Fruit fly (Drosophila melanogaster) whole organism, wandering third instar larva: ENCODE measurements around the gene Tmtc1.

ENCODE experiments used
- CG9705 ChIP-seq: fragments of 200-800 bp; sonication (Bioruptor generic); optimal IDR thresholded peaks from 2 replicates; lab custom pipeline; 2018; ENCODE audit warnings: missing biosample characterization, mild to moderate bottlenecking, missing genetic modification characterization
- Dfd ChIP-seq: fragments of >200 bp; optimal IDR thresholded peaks from 2 replicates; lab custom pipeline; 2017; ENCODE audit warnings: missing biosample characterization, missing genetic modification characterization
- Hr78 ChIP-seq: fragments of >200 bp; optimal IDR thresholded peaks from 2 replicates; lab custom pipeline; 2017; ENCODE audit warnings: missing biosample characterization, missing genetic modification characterization
- OdsH ChIP-seq: fragments of 200-800 bp; sonication (Bioruptor generic); optimal IDR thresholded peaks from 2 replicates; lab custom pipeline; 2016; ENCODE audit warnings: missing biosample characterization, mild to moderate bottlenecking, missing genetic modification characterization
- lola ChIP-seq: fragments of >200 bp; optimal IDR thresholded peaks from 2 replicates; lab custom pipeline; 2017; ENCODE audit warnings: missing biosample characterization, missing genetic modification characterization

DNA sequence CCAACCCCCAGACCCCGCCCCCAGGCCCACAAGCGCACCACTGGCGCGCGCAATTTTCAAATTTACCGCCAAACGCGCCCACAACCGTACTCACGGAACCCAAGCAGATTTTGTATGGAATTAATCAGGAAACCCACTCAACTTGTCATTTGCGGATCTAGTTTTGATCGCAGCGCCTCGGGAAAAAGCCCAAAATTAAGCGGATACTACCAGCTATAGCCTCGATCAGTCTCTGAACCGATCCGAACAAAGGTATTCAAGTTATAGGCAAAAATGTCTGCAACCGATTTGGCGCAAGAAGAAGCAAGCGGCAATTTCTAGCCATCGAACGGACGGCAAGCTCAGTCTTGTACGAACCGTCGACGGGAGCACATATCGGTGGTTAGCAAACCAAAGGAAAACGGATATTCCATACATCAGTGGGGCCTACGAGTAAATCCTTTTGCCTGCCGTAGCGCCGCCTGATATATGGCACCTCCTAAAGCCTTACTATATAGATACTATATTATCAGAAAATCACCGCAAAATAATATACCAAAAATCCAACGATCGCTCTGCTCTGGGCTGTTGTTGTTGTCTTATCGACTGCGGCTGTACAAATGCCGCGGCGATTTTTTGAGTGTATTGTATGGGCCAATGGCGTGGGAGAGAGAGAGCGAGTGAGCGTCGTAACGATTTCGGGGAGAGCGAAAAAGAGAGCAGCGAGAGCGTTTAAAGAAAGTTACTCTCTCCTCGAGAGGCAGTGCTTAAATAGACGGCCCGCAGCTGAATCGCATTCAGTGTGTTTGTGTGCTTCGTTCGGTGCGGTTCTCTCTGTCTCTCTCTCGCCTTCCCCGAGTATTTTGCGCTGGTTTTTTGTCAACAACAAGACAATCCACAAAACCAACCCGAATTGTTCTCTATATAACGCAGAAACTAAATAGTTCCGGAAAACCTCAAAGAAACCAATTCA, 75.2 kb downstream of the Tmtc1 start, which contains the start of gene Pgk:
- TF ChIP-seq OdsH (GFP tag; lab: Kevin White, UChicago): peak; percentile 20
- TF ChIP-seq Hr78 (GFP tag; lab: Kevin White, UChicago): no peak
- no peak for TF ChIP-seq lola (GFP tag; lab: Kevin White, UChicago)
- TF ChIP-seq CG9705: no peak
- no peak for TF ChIP-seq Dfd
